Worm (Caenorhabditis elegans): Measurements from ENCODE around the gene apc-10.

ce11 chrV:10433721-10434120, 7.6 kb upstream of the apc-10 start, which contains the start of gene Y32F6A.4:
- TF ChIP-seq dao-5 (tag; optimal IDR thresholded peaks at IDR 0.05) (no peak), him-1 (tag; optimal IDR thresholded peaks at IDR 0.05) (no peak), W03F9.2 (tag; optimal IDR thresholded peaks at IDR 0.05) (no peak)
